Worm (Caenorhabditis elegans) whole organism, young adult: Measurements from ENCODE around the gene msp-78.

Experiments used
- B0019.2 ChIP-seq: fragments of 200-800 bp; sonication (Bioruptor generic); conservative IDR thresholded peaks from 2 replicates; pipeline ENCODE4 v1.3.6; 2022; ENCODE audit warnings: missing genetic modification reagents, missing genetic modification characterization, missing compliant biosample characterization
- F37B4.10 ChIP-seq: fragments of 200-800 bp; sonication (Bioruptor generic); IDR thresholded peaks from 2 replicates; pipeline ENCODE4 v1.3.6; 2022; ENCODE audit warnings: missing genetic modification characterization, missing compliant biosample characterization
- ceh-40 ChIP-seq: fragments of 200-800 bp; sonication (Bioruptor generic); IDR thresholded peaks from 2 replicates; pipeline ENCODE4 v1.3.6; 2022; ENCODE audit warnings: missing genetic modification characterization, missing compliant biosample characterization
- dpff-1 ChIP-seq: sonication (generic microtip); optimal IDR thresholded peaks from 2 replicates; lab custom pipeline; 2017; ENCODE audit warnings: mild to moderate bottlenecking, missing genetic modification characterization, missing compliant biosample characterization
- gei-17 ChIP-seq: fragments of 200-800 bp; sonication (Bioruptor generic); optimal IDR thresholded peaks from 2 replicates; lab custom pipeline; 2018; ENCODE audit warnings: mild to moderate bottlenecking, missing genetic modification characterization, missing compliant biosample characterization
- nfya-1 ChIP-seq: sonication (generic microtip); optimal IDR thresholded peaks from 2 replicates; lab custom pipeline; 2017; ENCODE audit warnings: antibody characterized with exemption, missing compliant biosample characterization, missing genetic modification characterization, borderline replicate concordance; ENCODE audit not compliant: insufficient read depth
- pha-4 ChIP-seq: fragments of 150-350 bp; sonication (generic microtip); optimal IDR thresholded peaks from 2 replicates; lab custom pipeline; 2014; ENCODE audit warnings: missing biosample characterization, missing genetic modification reagents, missing genetic modification characterization
- repo-1 ChIP-seq: sonication (generic microtip); optimal IDR thresholded peaks from 2 replicates; lab custom pipeline; 2017; ENCODE audit warnings: mild to moderate bottlenecking, missing genetic modification characterization, missing compliant biosample characterization

DNA sequence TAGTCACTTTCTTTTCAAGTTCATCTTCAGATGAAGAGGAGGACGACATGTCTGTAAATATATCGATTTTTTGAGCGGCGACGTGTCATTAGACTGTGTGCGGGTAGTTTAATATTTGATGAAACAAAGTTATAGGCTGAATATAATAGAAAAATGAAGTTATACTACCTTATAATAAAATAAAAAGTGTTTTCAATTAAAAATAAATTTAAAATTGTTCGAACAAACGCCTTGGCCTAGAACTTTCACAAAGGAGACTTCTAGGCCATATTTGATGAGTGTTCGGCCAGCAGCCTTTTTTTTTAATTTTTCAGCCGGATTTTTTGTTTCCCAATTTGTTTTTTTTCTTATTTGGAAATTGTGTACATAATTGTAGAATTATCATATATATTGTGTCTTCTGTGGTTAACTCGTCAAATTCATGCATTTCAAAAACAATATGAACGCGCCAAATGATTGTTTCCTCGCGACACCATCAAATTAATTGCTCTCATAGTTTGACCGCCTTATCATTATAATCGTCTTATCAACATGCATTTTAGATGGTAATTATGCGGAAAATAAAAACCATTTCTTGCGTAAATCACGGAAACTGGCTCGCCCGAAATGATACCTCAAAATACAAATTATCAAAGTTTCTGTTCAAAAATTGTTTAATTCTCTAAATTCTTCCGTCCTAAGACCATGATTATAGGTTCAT is 27.6 kb downstream of the msp-78 start, which contains the start of gene T13F2.2:
- TF ChIP-seq nfya-1 (tag; lab: Kevin White, UChicago) (no peak), ceh-40 (no peak), repo-1 (tag; lab: Kevin White, UChicago) (no peak), F37B4.10 (GFP tag; lab: Robert Waterston, UW) (no peak), pha-4 (tag; lab: Kevin White, UChicago) (no peak), dpff-1 (tag; lab: Kevin White, UChicago) (no peak), gei-17 (GFP tag; lab: Kevin White, UChicago) (no peak), B0019.2 (no peak)
